Worm (Caenorhabditis elegans) whole organism, L3 larva: ENCODE measurements around the gene H28G03.2.

ENCODE experiments used
- ZK546.5 ChIP-seq: sonication (generic microtip); optimal IDR thresholded peaks from 2 replicates; lab custom pipeline; 2017; ENCODE audit warnings: missing biosample characterization, missing genetic modification characterization
- ceh-9 ChIP-seq: sonication (generic microtip); optimal IDR thresholded peaks from 2 replicates; lab custom pipeline; 2018; ENCODE audit warnings: missing biosample characterization, missing genetic modification characterization
- nfya-1 ChIP-seq: sonication (generic microtip); optimal IDR thresholded peaks from 2 replicates; lab custom pipeline; 2017; ENCODE audit warnings: missing genetic modification characterization, mild to moderate bottlenecking, missing compliant biosample characterization, antibody characterized with exemption, moderate library complexity; ENCODE audit not compliant: insufficient read depth

ce11 chrX:5265356-5265755, 59.8 kb downstream of the H28G03.2 start:
- TF ChIP-seq ceh-9 (tag; lab: Kevin White, UChicago) = no peak
- no peak for TF ChIP-seq ZK546.5 (tag; lab: Kevin White, UChicago)
- TF ChIP-seq nfya-1 = no peak
